Fruit fly (Drosophila melanogaster): ENCODE data around the gene Syt1.

- no peak for TF ChIP-seq Jra (GFP tag; optimal IDR thresholded peaks at IDR 0.05)
- TF ChIP-seq sv (GFP tag; optimal IDR thresholded peaks at IDR 0.05): no peak
- no peak for TF ChIP-seq brk (GFP tag; optimal IDR thresholded peaks at IDR 0.05)
- TF ChIP-seq foxo (GFP tag; optimal IDR thresholded peaks at IDR 0.05): no peak
- TF ChIP-seq rgr (GFP tag; optimal IDR thresholded peaks at IDR 0.05): no peak
- no peak for TF ChIP-seq woc (GFP tag; optimal IDR thresholded peaks at IDR 0.05)
- no peak for TF ChIP-seq Mio (GFP tag; optimal IDR thresholded peaks at IDR 0.05)
Measured at dm6 chr2L:2730756-2731155, 69.0 kb downstream of the Syt1 start.

Measured in whole organism, wandering third instar larva.